Worm (Caenorhabditis elegans): Measurements from ENCODE around the gene gpx-6.

- TF ChIP-seq alr-1 (tag; optimal IDR thresholded peaks at IDR 0.05) (no peak), skn-1 (tag; optimal IDR thresholded peaks at IDR 0.05) (no peak), fos-1 (tag; optimal IDR thresholded peaks at IDR 0.05) (no peak), ztf-4 (tag; optimal IDR thresholded peaks at IDR 0.05) (no peak), mdl-1 (tag; optimal IDR thresholded peaks at IDR 0.05) (no peak), ceh-82 (tag; optimal IDR thresholded peaks at IDR 0.05) (no peak), R02D3.7 (tag; optimal IDR thresholded peaks at IDR 0.05) (no peak), ama-1 (optimal IDR thresholded peaks at IDR 0.05) (no peak), nhr-23 (tag; optimal IDR thresholded peaks at IDR 0.05) (no peak), sem-4 (tag; optimal IDR thresholded peaks at IDR 0.05) (no peak), ZK546.5 (tag; optimal IDR thresholded peaks at IDR 0.05) (no peak)
Observed at ce11 chrIV:8181404-8181803, 40.6 kb upstream of the gpx-6 start.
